Worm (Caenorhabditis elegans): ENCODE measurements around the gene T16G1.13.

DNA sequence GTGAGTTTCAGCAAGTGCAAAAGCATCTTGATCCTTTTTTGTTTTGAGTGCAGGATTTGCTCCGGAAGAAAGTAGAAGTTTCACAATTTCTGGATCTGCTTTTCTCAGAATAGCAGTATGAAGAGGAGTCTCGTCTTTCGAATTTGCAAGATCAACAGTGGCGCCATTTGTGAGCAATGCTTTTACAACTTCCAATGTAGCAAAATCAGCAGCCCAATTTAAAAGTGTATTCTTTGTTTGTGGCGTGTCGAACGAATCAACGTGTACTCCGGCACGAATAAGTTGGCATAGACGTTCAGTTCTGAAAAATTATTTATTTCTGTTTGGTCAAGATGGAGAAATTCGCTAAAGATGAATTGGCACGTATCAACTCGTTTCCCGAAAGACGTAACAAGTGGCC, at the start of gene T16G1.13:
- TF ChIP-seq ceh-82 (tag; optimal IDR thresholded peaks at IDR 0.05) = no peak
- TF ChIP-seq ztf-11 (tag; optimal IDR thresholded peaks at IDR 0.05) = no peak
- TF ChIP-seq nhr-90 (tag; optimal IDR thresholded peaks at IDR 0.05; ENCODE audit: poor library complexity) = no peak
- TF ChIP-seq nhr-19 (GFP tag; conservative IDR thresholded peaks at IDR 0.05) = no peak
- TF ChIP-seq lin-35 (GFP tag; optimal IDR thresholded peaks at IDR 0.05) = no peak
- TF ChIP-seq nhr-237 (tag; optimal IDR thresholded peaks at IDR 0.05) = no peak
- no peak for TF ChIP-seq ama-1 (optimal IDR thresholded peaks at IDR 0.05)
- no peak for TF ChIP-seq unc-86 (tag; optimal IDR thresholded peaks at IDR 0.05)
- TF ChIP-seq nhr-28 (tag; optimal IDR thresholded peaks at IDR 0.05) = no peak
